Worm (Caenorhabditis elegans) whole organism, late embryonic: ENCODE measurements around the gene Y53F4B.17.

ENCODE experiments used
- ceh-18 ChIP-seq: sonication (generic microtip); optimal IDR thresholded peaks from 2 replicates; lab custom pipeline; 2016; ENCODE audit warnings: missing genetic modification characterization, missing compliant biosample characterization
- pax-1 ChIP-seq: fragments of 150-350 bp; optimal IDR thresholded peaks from 2 replicates; lab custom pipeline; 2014; ENCODE audit warnings: missing biosample characterization, missing genetic modification characterization

- TF ChIP-seq ceh-18 (tag; lab: Kevin White, UChicago) (no peak), pax-1 (tag; lab: Kevin White, UChicago) (no peak)
Measured at ce11 chrII:15107184-15107583, 48.7 kb downstream of the Y53F4B.17 start.
